Worm (Caenorhabditis elegans) whole organism, young adult: ENCODE data around the gene pax-3.

Experiments used
- B0019.2 ChIP-seq: fragments of 200-800 bp; sonication (Bioruptor generic); conservative IDR thresholded peaks from 2 replicates; pipeline ENCODE4 v1.3.6; 2022; ENCODE audit warnings: missing genetic modification reagents, missing genetic modification characterization, missing compliant biosample characterization
- B0035.1 ChIP-seq: sonication (generic microtip); optimal IDR thresholded peaks from 2 replicates; lab custom pipeline; 2016; ENCODE audit warnings: missing genetic modification characterization, mild to moderate bottlenecking, missing compliant biosample characterization, missing genotype, missing genetic modification reagents
- B0336.3 ChIP-seq: fragments of 200-800 bp; sonication (Bioruptor generic); IDR thresholded peaks from 2 replicates; pipeline ENCODE4 v1.3.6; 2022; ENCODE audit warnings: missing genetic modification characterization, missing compliant biosample characterization
- F23B12.7 ChIP-seq: sonication (generic microtip); optimal IDR thresholded peaks from 2 replicates; lab custom pipeline; 2017; ENCODE audit warnings: missing genetic modification characterization, mild to moderate bottlenecking, missing compliant biosample characterization, antibody characterized with exemption, moderate library complexity; ENCODE audit not compliant: insufficient read depth
- F33H1.4 ChIP-seq: fragments of 200-800 bp; sonication (Bioruptor generic); IDR thresholded peaks from 2 replicates; pipeline ENCODE4 v1.3.6; 2022; ENCODE audit warnings: missing genetic modification reagents, missing genetic modification characterization, missing compliant biosample characterization
- F57C9.4 ChIP-seq: sonication (generic microtip); optimal IDR thresholded peaks from 2 replicates; lab custom pipeline; 2017; ENCODE audit warnings: mild to moderate bottlenecking, missing genetic modification characterization, missing compliant biosample characterization
- Y95B8A.8 ChIP-seq: fragments of 200-800 bp; sonication (Bioruptor generic); IDR thresholded peaks from 2 replicates; pipeline ENCODE4 v1.3.6; 2022; ENCODE audit warnings: missing genetic modification reagents, missing genetic modification characterization, missing compliant biosample characterization
- ama-1 ChIP-seq, 3 experiments: fragments of 150-350 bp in 1 of 3; sonication (generic microtip) in 2 of 3; optimal IDR thresholded peaks; 2 replicates each; lab custom pipeline; 2014 to 2018; ENCODE audit warnings: missing biosample characterization in 2 of 3, missing genetic modification characterization in 2 of 3, missing genetic modification reagents in 2 of 3
- aptf-3 ChIP-seq: fragments of 200-800 bp; sonication (Bioruptor generic); IDR thresholded peaks from 2 replicates; pipeline ENCODE4 v1.3.6; 2022; ENCODE audit warnings: missing genetic modification characterization, missing compliant biosample characterization
- atf-7 ChIP-seq: sonication (generic microtip); optimal IDR thresholded peaks from 2 replicates; lab custom pipeline; 2017; ENCODE audit warnings: mild to moderate bottlenecking, missing genetic modification characterization, missing compliant biosample characterization
- attf-3 ChIP-seq: fragments of 200-800 bp; sonication (Bioruptor generic); conservative IDR thresholded peaks from 2 replicates; pipeline ENCODE4 v1.3.6; 2022; ENCODE audit warnings: missing genetic modification reagents, missing genetic modification characterization, missing compliant biosample characterization
- attf-6 ChIP-seq: fragments of 200-800 bp; sonication (Bioruptor generic); IDR thresholded peaks from 2 replicates; pipeline ENCODE4 v1.3.6; 2022; ENCODE audit warnings: missing genetic modification reagents, missing genetic modification characterization, missing compliant biosample characterization
- cebp-1 ChIP-seq, 2 experiments: fragments of 200-800 bp in 1 of 2; sonication (Bioruptor generic) in 1 of 2; sonication (generic microtip) in 1 of 2; IDR thresholded peaks in 1 of 2; optimal IDR thresholded peaks in 1 of 2; 2 replicates each; pipeline versions ENCODE4 v1.3.6 to Lab custom; 2017 to 2022; ENCODE audit warnings: missing compliant biosample characterization in 2 of 2, missing genetic modification characterization in 2 of 2, mild to moderate bottlenecking in 1 of 2, missing genetic modification reagents in 1 of 2, moderate library complexity in 1 of 2
- ceh-100 ChIP-seq: fragments of 200-800 bp; sonication (Bioruptor generic); IDR thresholded peaks from 2 replicates; pipeline ENCODE4 v1.3.6; 2022; ENCODE audit warnings: missing genetic modification reagents, missing genetic modification characterization, missing compliant biosample characterization
- ceh-40 ChIP-seq: fragments of 200-800 bp; sonication (Bioruptor generic); IDR thresholded peaks from 2 replicates; pipeline ENCODE4 v1.3.6; 2022; ENCODE audit warnings: missing genetic modification characterization, missing compliant biosample characterization
- ceh-79 ChIP-seq: sonication (generic microtip); optimal IDR thresholded peaks from 2 replicates; lab custom pipeline; 2017; ENCODE audit warnings: mild to moderate bottlenecking, missing genetic modification characterization, missing compliant biosample characterization
- chd-7 ChIP-seq: sonication (generic microtip); optimal IDR thresholded peaks from 2 replicates; lab custom pipeline; 2016; ENCODE audit warnings: mild to moderate bottlenecking, missing genetic modification characterization, moderate library complexity, missing compliant biosample characterization
- die-1 ChIP-seq: sonication (generic microtip); optimal IDR thresholded peaks from 2 replicates; lab custom pipeline; 2016; ENCODE audit warnings: missing genotype, mild to moderate bottlenecking, missing genetic modification characterization, missing compliant biosample characterization
- dox-1 ChIP-seq: fragments of 200-800 bp; sonication (Bioruptor generic); IDR thresholded peaks from 2 replicates; pipeline ENCODE4 v1.3.6; 2022; ENCODE audit warnings: missing genetic modification reagents, missing genetic modification characterization, missing compliant biosample characterization
- dpff-1 ChIP-seq: sonication (generic microtip); optimal IDR thresholded peaks from 2 replicates; lab custom pipeline; 2017; ENCODE audit warnings: mild to moderate bottlenecking, missing genetic modification characterization, missing compliant biosample characterization
- dpl-1 ChIP-seq: fragments of 150-350 bp; optimal IDR thresholded peaks from 2 replicates; lab custom pipeline; 2014; ENCODE audit warnings: missing biosample characterization, missing genetic modification reagents, missing genetic modification characterization
- egl-18 ChIP-seq: fragments of 200-800 bp; sonication (Bioruptor generic); IDR thresholded peaks from 2 replicates; pipeline ENCODE4 v1.3.6; 2022; ENCODE audit warnings: missing genetic modification reagents, missing genetic modification characterization, missing compliant biosample characterization
- egrh-3 ChIP-seq: fragments of 200-800 bp; sonication (Bioruptor generic); IDR thresholded peaks from 2 replicates; pipeline ENCODE4 v1.3.6; 2022; ENCODE audit warnings: missing genetic modification reagents, missing genetic modification characterization, missing compliant biosample characterization
- gei-17 ChIP-seq: fragments of 200-800 bp; sonication (Bioruptor generic); optimal IDR thresholded peaks from 2 replicates; lab custom pipeline; 2018; ENCODE audit warnings: mild to moderate bottlenecking, missing genetic modification characterization, missing compliant biosample characterization
- hmg-1.2 ChIP-seq: fragments of 200-800 bp; sonication (Bioruptor generic); IDR thresholded peaks from 2 replicates; pipeline ENCODE4 v1.3.6; 2022; ENCODE audit warnings: missing genetic modification reagents, missing genetic modification characterization, missing compliant biosample characterization
- hsf-1 ChIP-seq: fragments of 200-800 bp; sonication (Bioruptor generic); IDR thresholded peaks from 2 replicates; pipeline ENCODE4 v1.3.6; 2022; ENCODE audit warnings: missing genetic modification reagents, missing genetic modification characterization, missing compliant biosample characterization
- let-607 ChIP-seq, 2 experiments: fragments of 200-800 bp in 1 of 2; sonication (Bioruptor generic) in 1 of 2; sonication (generic microtip) in 1 of 2; optimal IDR thresholded peaks; 2 replicates each; lab custom pipeline; 2016 to 2018; ENCODE audit warnings: mild to moderate bottlenecking in 2 of 2, missing compliant biosample characterization in 2 of 2, missing genetic modification characterization in 2 of 2, moderate library complexity in 2 of 2, missing genotype in 1 of 2
- lin-40 ChIP-seq: sonication (generic microtip); optimal IDR thresholded peaks from 2 replicates; lab custom pipeline; 2016; ENCODE audit warnings: missing genetic modification characterization, mild to moderate bottlenecking, missing compliant biosample characterization, missing genotype, missing genetic modification reagents
- lin-54 ChIP-seq: fragments of 200-800 bp; sonication (Bioruptor generic); optimal IDR thresholded peaks from 2 replicates; lab custom pipeline; 2018; ENCODE audit warnings: mild to moderate bottlenecking, missing genetic modification characterization, missing compliant biosample characterization
- nfya-1 ChIP-seq: sonication (generic microtip); optimal IDR thresholded peaks from 2 replicates; lab custom pipeline; 2017; ENCODE audit warnings: antibody characterized with exemption, missing compliant biosample characterization, missing genetic modification characterization, borderline replicate concordance; ENCODE audit not compliant: insufficient read depth
- nfyb-1 ChIP-seq: fragments of 200-800 bp; sonication (Bioruptor generic); IDR thresholded peaks from 2 replicates; pipeline ENCODE4 v1.3.6; 2022; ENCODE audit warnings: missing genetic modification reagents, missing genetic modification characterization, missing compliant biosample characterization
- nhr-80 ChIP-seq: sonication (generic microtip); optimal IDR thresholded peaks from 2 replicates; lab custom pipeline; 2016; ENCODE audit warnings: missing genetic modification characterization, missing compliant biosample characterization
- nhr-90 ChIP-seq: sonication (generic microtip); optimal IDR thresholded peaks from 2 replicates; lab custom pipeline; 2016; ENCODE audit warnings: missing genotype, mild to moderate bottlenecking, missing genetic modification characterization, missing compliant biosample characterization
- pbrm-1 ChIP-seq: fragments of 200-800 bp; sonication (Bioruptor generic); IDR thresholded peaks from 2 replicates; pipeline ENCODE4 v1.3.6; 2022; ENCODE audit warnings: missing genetic modification reagents, missing genetic modification characterization, missing compliant biosample characterization
- sdz-38 ChIP-seq: sonication (generic microtip); optimal IDR thresholded peaks from 2 replicates; lab custom pipeline; 2016; ENCODE audit warnings: missing genotype, missing genetic modification characterization, missing compliant biosample characterization
- snpc-3.4 ChIP-seq: sonication (generic microtip); optimal IDR thresholded peaks from 2 replicates; lab custom pipeline; 2017; ENCODE audit warnings: missing genetic modification characterization, mild to moderate bottlenecking, missing compliant biosample characterization, antibody characterized with exemption, moderate library complexity, missing genotype, missing genetic modification reagents
- tbp1 ChIP-seq: fragments of 200-800 bp; sonication (Bioruptor generic); optimal IDR thresholded peaks from 2 replicates; lab custom pipeline; 2018; ENCODE audit warnings: mild to moderate bottlenecking, missing genetic modification characterization, missing compliant biosample characterization
- zim-3 ChIP-seq: sonication (generic microtip); optimal IDR thresholded peaks from 2 replicates; lab custom pipeline; 2017; ENCODE audit warnings: mild to moderate bottlenecking, missing genetic modification characterization, moderate library complexity, missing compliant biosample characterization
- ztf-18 ChIP-seq: sonication (generic microtip); optimal IDR thresholded peaks from 2 replicates; lab custom pipeline; 2016; ENCODE audit warnings: missing genotype, mild to moderate bottlenecking, missing genetic modification characterization, missing compliant biosample characterization
- ztf-25 ChIP-seq: fragments of 200-800 bp; sonication (Bioruptor generic); IDR thresholded peaks from 2 replicates; pipeline ENCODE4 v1.3.6; 2022; ENCODE audit warnings: missing genetic modification reagents, missing genetic modification characterization, missing compliant biosample characterization
- ztf-26 ChIP-seq: sonication (generic microtip); optimal IDR thresholded peaks from 2 replicates; lab custom pipeline; 2017; ENCODE audit warnings: missing genetic modification characterization, missing compliant biosample characterization
- ztf-28 ChIP-seq: fragments of 200-800 bp; sonication (Bioruptor generic); IDR thresholded peaks from 2 replicates; pipeline ENCODE4 v1.3.6; 2022; ENCODE audit warnings: missing genetic modification reagents, missing genetic modification characterization, missing compliant biosample characterization
- ztf-3 ChIP-seq: fragments of 200-800 bp; sonication (Bioruptor generic); optimal IDR thresholded peaks from 2 replicates; lab custom pipeline; 2018; ENCODE audit warnings: mild to moderate bottlenecking, missing genetic modification characterization, missing compliant biosample characterization

The pax-3 gene

DNA sequence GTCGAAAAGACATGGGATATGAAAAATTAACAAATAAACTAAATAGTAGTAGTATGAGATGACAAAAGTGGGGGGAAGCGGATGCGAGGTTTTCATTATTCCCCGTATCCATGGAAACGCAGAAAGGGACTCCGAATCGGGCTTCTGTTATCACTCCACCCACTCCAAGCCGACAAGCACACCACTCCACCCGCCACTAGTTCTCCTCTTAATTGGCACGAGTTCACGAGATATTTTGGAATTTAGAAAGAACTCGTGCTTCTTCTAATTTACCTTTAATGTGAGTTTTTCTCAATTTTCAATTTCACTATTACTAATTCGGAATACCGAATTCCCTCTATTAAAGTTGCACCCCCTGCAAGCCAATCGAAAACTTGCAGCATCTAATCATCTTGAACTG is 20.0 kb downstream of the pax-3 start:
- TF ChIP-seq ztf-25 (GFP tag; lab: Robert Waterston, UW) (no peak), dpl-1 (GFP tag; lab: Kevin White, UChicago) (no peak), ceh-79 (tag; lab: Kevin White, UChicago) (no peak), attf-6 (GFP tag; lab: Robert Waterston, UW) (no peak), F33H1.4 (GFP tag; lab: Robert Waterston, UW) (no peak)
- TF ChIP-seq, all 124 proteins: peak for 0

DNA sequence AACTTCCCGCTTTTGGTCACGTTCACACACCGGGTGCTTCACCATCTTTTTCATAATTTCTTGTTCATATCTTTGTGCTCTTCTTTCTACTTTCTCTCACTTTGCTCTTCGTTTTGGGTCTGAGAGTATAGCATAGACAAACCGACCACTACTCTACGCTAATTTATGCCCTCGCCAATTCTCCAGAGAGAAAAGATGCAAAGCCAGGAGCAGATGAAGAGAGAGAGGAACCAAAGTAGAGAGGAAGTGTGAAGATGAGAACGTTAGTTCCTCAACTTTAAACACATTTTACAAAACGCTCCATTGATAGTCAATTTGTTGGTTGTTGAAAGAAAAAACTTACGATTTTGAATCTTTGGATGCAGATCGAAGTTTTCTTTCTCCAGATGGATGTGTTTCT is 21.4 kb downstream of the pax-3 start:
- no peak for TF ChIP-seq Y95B8A.8 (GFP tag; lab: Robert Waterston, UW)
- no peak for TF ChIP-seq sdz-38 (tag; lab: Kevin White, UChicago)
- TF ChIP-seq B0035.1 (tag; lab: Kevin White, UChicago) = no peak
- no peak for TF ChIP-seq F23B12.7 (tag; lab: Kevin White, UChicago)
- TF ChIP-seq attf-6 (GFP tag; lab: Robert Waterston, UW) = no peak
- TF ChIP-seq ztf-25 (GFP tag; lab: Robert Waterston, UW) = no peak
- no peak for TF ChIP-seq ceh-100
- no peak for TF ChIP-seq egl-18
- TF ChIP-seq nhr-90 = no peak
- no peak for TF ChIP-seq pbrm-1 (GFP tag; lab: Robert Waterston, UW)
- no peak for TF ChIP-seq ama-1 (optimal IDR thresholded peaks at IDR 0.05; lab: Kevin White, UChicago)
- TF ChIP-seq ama-1 (GFP tag; optimal IDR thresholded peaks at IDR 0.05; lab: Kevin White, UChicago) = no peak
- no peak for TF ChIP-seq hsf-1 (GFP tag; lab: Robert Waterston, UW)
- TF ChIP-seq B0019.2 (GFP tag; lab: Robert Waterston, UW) = no peak
- no peak for TF ChIP-seq ztf-3 (GFP tag; lab: Kevin White, UChicago)
- no peak for TF ChIP-seq dpff-1 (tag; lab: Kevin White, UChicago)
- no peak for TF ChIP-seq lin-54 (GFP tag; lab: Kevin White, UChicago)
- no peak for TF ChIP-seq nfya-1 (tag; lab: Kevin White, UChicago)
- TF ChIP-seq attf-3 (GFP tag; lab: Robert Waterston, UW) = no peak
- TF ChIP-seq aptf-3 = no peak

DNA sequence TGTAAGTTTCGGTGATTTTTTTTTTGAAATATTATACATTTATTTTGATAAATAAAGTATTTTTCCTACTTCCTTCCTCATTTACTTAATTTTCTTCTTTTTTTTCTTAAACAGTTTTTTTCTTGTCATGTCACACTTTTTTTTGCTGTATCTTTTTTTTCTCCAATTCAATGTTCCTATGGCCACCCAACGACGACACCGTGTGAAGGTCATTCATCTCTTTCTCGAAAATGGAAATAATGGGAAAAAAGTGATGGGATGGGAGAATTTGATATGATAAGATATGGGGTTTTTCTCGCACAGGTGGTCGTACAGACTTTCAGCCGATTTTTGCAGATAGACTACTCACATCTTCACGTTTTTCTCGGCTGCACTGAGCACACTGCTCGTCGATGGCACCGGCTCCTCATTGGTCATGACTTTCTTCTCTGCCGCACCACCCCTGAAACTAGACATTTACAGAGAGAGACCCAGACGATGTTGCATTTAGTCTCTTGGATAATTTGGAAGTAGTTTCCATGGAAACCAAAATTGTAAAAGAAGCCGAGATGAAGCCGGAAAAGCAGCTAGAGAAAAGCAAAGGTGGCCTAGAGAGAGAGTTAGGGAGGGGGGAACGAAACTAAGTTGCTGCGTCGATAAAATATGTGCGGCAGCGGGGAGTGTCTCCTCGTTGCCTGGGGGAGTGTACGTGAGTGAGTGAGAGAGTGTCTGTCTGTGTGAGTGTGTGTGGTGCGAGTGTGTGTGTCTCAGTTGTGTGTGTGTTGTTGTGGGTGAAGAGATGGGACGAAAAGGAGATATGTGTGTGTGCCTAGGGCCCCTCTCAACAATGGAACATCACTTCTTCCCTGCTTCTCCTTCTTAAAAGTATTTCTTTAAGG is 22.8 kb downstream of the pax-3 start, which contains the start of gene daf-19:
daf-19 (minus strand) TSS at position 442 of the 878 bp plus-strand sequence.
- TF ChIP-seq ztf-18 (peak; percentile 12), nfyb-1 (GFP tag; lab: Robert Waterston, UW) (peak; percentile 79), let-607 (tag; optimal IDR thresholded peaks at IDR 0.05; lab: Kevin White, UChicago) (peak in 1 of 2 experiments; percentile 4), nhr-80 (tag; lab: Kevin White, UChicago) (peak; percentile 35), ceh-40 (GFP tag; lab: Robert Waterston, UW) (no peak), B0336.3 (GFP tag; lab: Robert Waterston, UW) (0 out of 2 replicates have a peak, but pooled peaks have one; percentile 21), atf-7 (tag; lab: Kevin White, UChicago) (peak; percentile 4), dox-1 (peak; percentile 57), cebp-1 (GFP tag; IDR thresholded peaks at IDR 0.05; lab: Robert Waterston, UW) (no peak), cebp-1 (tag; optimal IDR thresholded peaks at IDR 0.05; lab: Kevin White, UChicago) (peak; percentile 64), ama-1 (optimal IDR thresholded peaks at IDR 0.05; lab: Kevin White, UChicago) (no peak), ama-1 (GFP tag; optimal IDR thresholded peaks at IDR 0.05; lab: Kevin White, UChicago) (no peak), egrh-3 (peak; percentile 45), die-1 (peak; percentile 42), snpc-3.4 (tag; lab: Kevin White, UChicago) (no peak), F57C9.4 (tag; lab: Kevin White, UChicago) (no peak), tbp1 (GFP tag; lab: Kevin White, UChicago) (peak; percentile 24), ztf-26 (tag; lab: Kevin White, UChicago) (peak; percentile 6), gei-17 (GFP tag; lab: Kevin White, UChicago) (no peak), ztf-28 (GFP tag; lab: Robert Waterston, UW) (no peak), lin-40 (tag; lab: Kevin White, UChicago) (peak; percentile 23), hmg-1.2 (GFP tag; lab: Robert Waterston, UW) (peak; percentile 64; the same call in 1 of the 2 replicates), zim-3 (tag; lab: Kevin White, UChicago) (no peak), chd-7 (tag; lab: Kevin White, UChicago) (peak; percentile 40)
